Fruit fly (Drosophila melanogaster) whole organism, embryonic: Measurements from ENCODE around the gene SerRS.

Source experiments
- Atf-2 ChIP-seq: fragments of 200-800 bp; sonication (Bioruptor generic); optimal IDR thresholded peaks from 2 replicates; lab custom pipeline; 2016; ENCODE audit warnings: missing biosample characterization, missing genetic modification characterization
- Atf3 ChIP-seq: fragments of 200-800 bp; sonication (Bioruptor generic); optimal IDR thresholded peaks from 3 replicates; lab custom pipeline; 2016; ENCODE audit warnings: missing biosample characterization, missing genetic modification characterization
- BEAF-32 ChIP-seq: fragments of 200-800 bp; sonication (Bioruptor generic); optimal IDR thresholded peaks from 3 replicates; lab custom pipeline; 2017; ENCODE audit warnings: missing biosample characterization, missing genetic modification characterization, mild to moderate bottlenecking, moderate library complexity, missing genetic modification reagents
- CG10654 ChIP-seq: fragments of 200-800 bp; sonication (Bioruptor generic); optimal IDR thresholded peaks from 2 replicates; lab custom pipeline; 2016; ENCODE audit warnings: missing biosample characterization, missing genetic modification characterization
- CG11398 ChIP-seq: fragments of 200-800 bp; sonication (Bioruptor generic); optimal IDR thresholded peaks from 2 replicates; lab custom pipeline; 2016; ENCODE audit warnings: missing biosample characterization, missing genetic modification characterization
- CG12219 ChIP-seq: fragments of 200-800 bp; sonication (Bioruptor generic); optimal IDR thresholded peaks from 3 replicates; lab custom pipeline; 2018; ENCODE audit warnings: missing biosample characterization, mild to moderate bottlenecking, missing genetic modification characterization
- CG13287 ChIP-seq: fragments of 200-800 bp; sonication (Bioruptor generic); IDR thresholded peaks from 2 replicates; pipeline ENCODE4 v1.3.6; 2022; ENCODE audit warnings: missing biosample characterization, missing genetic modification characterization; ENCODE audit not compliant: partially characterized antibody
- CG14441 ChIP-seq: fragments of 200-800 bp; sonication (Bioruptor generic); IDR thresholded peaks from 2 replicates; pipeline ENCODE4 v1.3.6; 2022; ENCODE audit warnings: missing biosample characterization, missing genetic modification characterization
- CG15011 ChIP-seq: fragments of 200-800 bp; sonication (Bioruptor generic); optimal IDR thresholded peaks from 3 replicates; lab custom pipeline; 2018; ENCODE audit warnings: missing biosample characterization, mild to moderate bottlenecking, missing genetic modification characterization
- CG15479 ChIP-seq: fragments of 200-800 bp; sonication (Bioruptor generic); optimal IDR thresholded peaks from 3 replicates; lab custom pipeline; 2019; ENCODE audit warnings: missing biosample characterization, mild to moderate bottlenecking, missing genetic modification characterization, moderate library complexity
- CG16813 ChIP-seq: fragments of 200-800 bp; sonication (Bioruptor generic); IDR thresholded peaks from 3 replicates; pipeline ENCODE4 v1.3.6; 2022; ENCODE audit warnings: missing biosample characterization, missing genetic modification characterization; ENCODE audit not compliant: partially characterized antibody
- CG18764 ChIP-seq: fragments of 200-800 bp; sonication (Bioruptor generic); optimal IDR thresholded peaks from 3 replicates; lab custom pipeline; 2016; ENCODE audit warnings: missing biosample characterization, missing genetic modification characterization
- CG2889 ChIP-seq: fragments of 200-800 bp; sonication (Bioruptor generic); IDR thresholded peaks from 3 replicates; pipeline ENCODE4 v1.3.6; 2022; ENCODE audit warnings: missing biosample characterization, missing genetic modification characterization
- CG43689 ChIP-seq: fragments of 200-800 bp; sonication (Bioruptor generic); IDR thresholded peaks from 2 replicates; pipeline ENCODE4 v1.3.6; 2022; ENCODE audit warnings: missing biosample characterization, missing genetic modification characterization
- CG6175 ChIP-seq: fragments of 200-800 bp; sonication (Bioruptor generic); IDR thresholded peaks from 3 replicates; pipeline ENCODE4 v1.3.6; 2022; ENCODE audit warnings: missing biosample characterization, missing genetic modification characterization
- CG7963 ChIP-seq: fragments of 200-800 bp; sonication (Bioruptor generic); IDR thresholded peaks from 3 replicates; pipeline ENCODE4 v1.3.6; 2022; ENCODE audit warnings: missing biosample characterization, missing genetic modification characterization; ENCODE audit not compliant: partially characterized antibody
- CG8359 ChIP-seq: fragments of 200-800 bp; sonication (Bioruptor generic); optimal IDR thresholded peaks from 2 replicates; lab custom pipeline; 2017; ENCODE audit warnings: missing biosample characterization, mild to moderate bottlenecking, missing genetic modification characterization, borderline replicate concordance
- CG9817 ChIP-seq: fragments of 200-800 bp; sonication (Bioruptor generic); optimal IDR thresholded peaks from 2 replicates; lab custom pipeline; 2018; ENCODE audit warnings: missing biosample characterization, mild to moderate bottlenecking, missing genetic modification characterization, moderate library complexity
- Dll ChIP-seq: fragments of 200-800 bp; sonication (Bioruptor generic); IDR thresholded peaks from 4 replicates; pipeline ENCODE4 v1.3.6; 2022; ENCODE audit warnings: missing biosample characterization, missing genetic modification characterization; ENCODE audit not compliant: partially characterized antibody
- Drgx ChIP-seq: fragments of 200-800 bp; sonication (Bioruptor generic); IDR thresholded peaks from 2 replicates; pipeline ENCODE4 v1.3.6; 2022; ENCODE audit warnings: missing biosample characterization, missing genetic modification characterization
- Fer1 ChIP-seq: fragments of 200-800 bp; sonication (Bioruptor generic); optimal IDR thresholded peaks from 2 replicates; lab custom pipeline; 2017; ENCODE audit warnings: missing biosample characterization, mild to moderate bottlenecking, missing genetic modification characterization
- HLH54F ChIP-seq: fragments of 200-800 bp; sonication (Bioruptor generic); optimal IDR thresholded peaks from 3 replicates; lab custom pipeline; 2016; ENCODE audit warnings: missing biosample characterization, missing genetic modification characterization
- HLHmδ ChIP-seq: fragments of 200-800 bp; sonication (Bioruptor generic); optimal IDR thresholded peaks from 2 replicates; lab custom pipeline; 2018; ENCODE audit warnings: missing biosample characterization, mild to moderate bottlenecking, missing genetic modification characterization, moderate library complexity
- Med ChIP-seq: fragments of 200-800 bp; sonication (Bioruptor generic); peaks from one replicate; lab custom pipeline; 2016; ENCODE audit warnings: missing biosample characterization, missing genetic modification characterization, mild to moderate bottlenecking, inconsistent platforms, moderate library complexity
- NC2β ChIP-seq: fragments of 200-800 bp; sonication (Bioruptor generic); optimal IDR thresholded peaks from 2 replicates; lab custom pipeline; 2016; ENCODE audit warnings: missing biosample characterization, missing genetic modification characterization
- bbx ChIP-seq: fragments of 200-800 bp; sonication (Bioruptor generic); IDR thresholded peaks from 2 replicates; pipeline ENCODE4 v1.3.6; 2022; ENCODE audit warnings: missing biosample characterization, missing genetic modification characterization; ENCODE audit not compliant: partially characterized antibody
- bcd ChIP-seq: fragments of 200-800 bp; sonication (Bioruptor generic); optimal IDR thresholded peaks from 2 replicates; lab custom pipeline; 2017; ENCODE audit warnings: missing biosample characterization, mild to moderate bottlenecking, missing genetic modification characterization
- bigmax ChIP-seq: fragments of 200-800 bp; sonication (Bioruptor generic); optimal IDR thresholded peaks from 2 replicates; lab custom pipeline; 2018; ENCODE audit warnings: missing biosample characterization, mild to moderate bottlenecking, missing genetic modification characterization
- chm ChIP-seq: fragments of 200-800 bp; sonication (Bioruptor generic); IDR thresholded peaks from 2 replicates; pipeline ENCODE4 v1.3.6; 2022; ENCODE audit warnings: missing biosample characterization, missing genetic modification characterization
- corto ChIP-seq: fragments of 200-800 bp; sonication (Bioruptor generic); optimal IDR thresholded peaks from 2 replicates; lab custom pipeline; 2016; ENCODE audit warnings: missing biosample characterization, mild to moderate bottlenecking, missing genetic modification characterization, moderate library complexity
- da ChIP-seq: fragments of 200-800 bp; sonication (Bioruptor generic); optimal IDR thresholded peaks from 2 replicates; lab custom pipeline; 2016; ENCODE audit warnings: missing biosample characterization, missing genetic modification characterization
- eve ChIP-seq, 2 experiments: fragments of >200 bp; optimal IDR thresholded peaks; 2 replicates each; lab custom pipeline; 2017; ENCODE audit warnings: missing biosample characterization in 2 of 2, missing genetic modification characterization in 2 of 2
- fru ChIP-seq: fragments of >200 bp; optimal IDR thresholded peaks from 2 replicates; lab custom pipeline; 2017
- gce ChIP-seq: fragments of 200-800 bp; sonication (Bioruptor generic); IDR thresholded peaks from 3 replicates; pipeline ENCODE4 v1.3.6; 2022; ENCODE audit warnings: missing biosample characterization, missing genetic modification characterization
- ham ChIP-seq: fragments of 200-800 bp; sonication (Bioruptor generic); IDR thresholded peaks from 2 replicates; pipeline ENCODE4 v1.3.6; 2022; ENCODE audit warnings: missing biosample characterization, missing genetic modification characterization
- her ChIP-seq: fragments of 200-800 bp; sonication (Bioruptor generic); optimal IDR thresholded peaks from 2 replicates; lab custom pipeline; 2016; ENCODE audit warnings: missing biosample characterization, missing genetic modification characterization
- jumu ChIP-seq: fragments of 200-800 bp; sonication (Bioruptor generic); optimal IDR thresholded peaks from 3 replicates; lab custom pipeline; 2016; ENCODE audit warnings: missing biosample characterization, missing genetic modification characterization
- lmd ChIP-seq: fragments of 200-800 bp; sonication (Bioruptor generic); IDR thresholded peaks from 2 replicates; pipeline ENCODE4 v1.3.6; 2022; ENCODE audit warnings: missing biosample characterization, missing genetic modification characterization
- p53 ChIP-seq: fragments of 200-800 bp; sonication (Bioruptor generic); optimal IDR thresholded peaks from 2 replicates; lab custom pipeline; 2016; ENCODE audit warnings: missing biosample characterization, missing genetic modification characterization
- pfk ChIP-seq: fragments of 200-800 bp; sonication (Bioruptor generic); optimal IDR thresholded peaks from 2 replicates; lab custom pipeline; 2018; ENCODE audit warnings: missing biosample characterization, mild to moderate bottlenecking, missing genetic modification characterization, moderate library complexity
- pzg ChIP-seq: fragments of 200-800 bp; sonication (Bioruptor generic); optimal IDR thresholded peaks from 3 replicates; lab custom pipeline; 2018; ENCODE audit warnings: missing biosample characterization, mild to moderate bottlenecking, missing genetic modification characterization, moderate library complexity
- ranshi ChIP-seq: fragments of 200-800 bp; sonication (Bioruptor generic); IDR thresholded peaks from 2 replicates; pipeline ENCODE4 v1.3.6; 2022; ENCODE audit warnings: missing biosample characterization, missing genetic modification characterization
- scrt ChIP-seq: fragments of 200-800 bp; sonication (Bioruptor generic); optimal IDR thresholded peaks from 2 replicates; lab custom pipeline; 2018; ENCODE audit warnings: missing biosample characterization, mild to moderate bottlenecking, missing genetic modification characterization, moderate library complexity
- sens ChIP-seq: fragments of 200-800 bp; sonication (Bioruptor generic); peaks from one replicate; lab custom pipeline; 2016; ENCODE audit warnings: missing biosample characterization, missing genetic modification characterization
- sna ChIP-seq: fragments of 200-800 bp; sonication (Bioruptor generic); IDR thresholded peaks from 2 replicates; pipeline ENCODE4 v1.3.6; 2022; ENCODE audit warnings: missing biosample characterization, missing genetic modification characterization; ENCODE audit not compliant: partially characterized antibody
- sr ChIP-seq: fragments of 200-800 bp; sonication (Bioruptor generic); IDR thresholded peaks from 3 replicates; pipeline ENCODE4 v1.3.6; 2022; ENCODE audit warnings: missing biosample characterization, missing genetic modification characterization
- stwl ChIP-seq: fragments of 200-800 bp; sonication (Bioruptor generic); optimal IDR thresholded peaks from 3 replicates; lab custom pipeline; 2018; ENCODE audit warnings: missing biosample characterization, mild to moderate bottlenecking, missing genetic modification characterization, moderate library complexity
- trem ChIP-seq: fragments of 200-800 bp; optimal IDR thresholded peaks from 3 replicates; lab custom pipeline; 2019; ENCODE audit warnings: missing biosample characterization, mild to moderate bottlenecking, missing genetic modification characterization, moderate library complexity

The SerRS gene

DNA sequence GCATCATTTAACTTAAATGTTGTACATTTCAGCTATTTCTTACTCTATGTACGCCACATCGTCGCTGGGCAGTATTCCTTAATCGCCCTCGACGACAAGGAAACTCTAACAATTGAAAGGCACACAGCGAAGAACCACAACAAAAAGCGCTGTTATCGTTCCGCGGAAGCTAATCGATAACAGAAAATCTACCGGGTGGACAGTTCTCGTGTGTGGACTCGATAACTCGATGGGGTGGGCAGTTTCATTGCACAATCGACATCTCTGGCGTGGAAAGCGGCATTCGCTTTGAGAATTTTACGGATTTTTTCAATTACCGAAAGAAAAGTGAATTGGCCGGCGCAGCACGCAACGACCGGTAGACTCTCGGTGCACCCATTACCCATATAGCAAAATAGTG, 14.2 kb downstream of the SerRS start, which contains the start of the genes alpha4GT1 and Prp40 (continued):
- TF ChIP-seq CG7963 (GFP tag; lab: Robert Waterston, UW) (peak; percentile 90), lmd (no peak), CG15011 (no peak)

DNA sequence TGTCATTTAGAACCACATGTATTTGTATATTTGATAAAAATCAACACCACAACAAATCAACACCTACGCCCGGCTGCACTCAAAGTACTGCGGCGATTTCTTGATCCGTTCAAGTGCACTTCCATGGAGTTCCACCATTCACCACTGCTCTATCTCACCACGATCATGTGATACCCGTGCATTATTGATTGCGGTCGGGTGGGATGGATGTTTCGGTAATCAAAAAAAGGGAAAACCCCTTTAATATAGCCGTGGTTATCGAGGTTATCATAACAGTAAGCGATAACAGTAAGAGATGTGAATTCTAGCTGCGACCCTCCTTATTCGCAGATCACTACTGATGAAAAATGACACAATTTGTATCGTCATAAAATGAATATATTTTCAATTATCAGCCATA, 19.0 kb downstream of the SerRS start, which contains the start of the genes CG17224 and CG17264:
Gene CG17224 (minus strand): TSS at position 97 of the 400 bp plus-strand sequence.
Gene CG17264 (plus strand): TSS at position 297 of the 400 bp plus-strand sequence.
- peak; percentile 52 for TF ChIP-seq HLHmδ (GFP tag; lab: Kevin White, UChicago)
- peak; percentile 37 for TF ChIP-seq stwl (tag; lab: Kevin White, UChicago)
- peak; percentile 20 for TF ChIP-seq trem
- TF ChIP-seq gce (GFP tag; lab: Robert Waterston, UW), result no peak
- peak; percentile 3 for TF ChIP-seq Med (GFP tag; lab: Kevin White, UChicago)
- TF ChIP-seq sens (GFP tag; lab: Kevin White, UChicago), result peak; percentile 73
- no peak for TF ChIP-seq fru (lab: Kevin White, UChicago)
- TF ChIP-seq sr (GFP tag; lab: Robert Waterston, UW), result peak; percentile 45; the same call in 1 of the 3 replicates
- TF ChIP-seq pfk (GFP tag; lab: Kevin White, UChicago), result peak; percentile 86
- TF ChIP-seq, all 482 proteins: peak for 7

DNA sequence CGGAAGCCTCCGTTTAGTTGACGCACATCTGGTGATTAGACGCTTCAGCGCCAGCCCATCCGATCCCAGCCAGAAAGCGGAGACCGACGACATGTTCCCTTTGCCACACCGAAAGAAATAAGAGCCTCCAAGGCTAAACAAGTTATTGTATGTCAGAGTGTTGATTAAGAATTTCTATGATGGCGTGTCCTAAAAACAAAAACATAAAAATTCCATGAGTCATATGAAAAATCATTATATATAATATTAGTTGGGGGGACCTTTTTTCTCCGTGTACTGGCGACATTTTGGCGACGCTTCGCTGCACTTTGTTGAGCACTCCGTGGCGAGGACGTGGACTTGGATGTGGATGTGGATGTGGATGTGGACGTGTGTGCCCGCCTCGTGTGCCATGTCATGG, 24.4 kb downstream of the SerRS start:
- no peak for TF ChIP-seq CG6175
- peak; percentile 35; the same call in 1 of the 2 replicates for TF ChIP-seq ranshi (GFP tag; lab: Robert Waterston, UW)
- no peak for TF ChIP-seq bbx (GFP tag; lab: Robert Waterston, UW)
- TF ChIP-seq CG8359 (GFP tag; lab: Kevin White, UChicago), result no peak
- no peak for TF ChIP-seq Atf-2 (GFP tag; lab: Kevin White, UChicago)
- peak; percentile 76 for TF ChIP-seq Drgx (GFP tag; lab: Robert Waterston, UW)
- TF ChIP-seq bigmax, result no peak
- TF ChIP-seq da (GFP tag; lab: Kevin White, UChicago), result no peak
- no peak for TF ChIP-seq ham (GFP tag; lab: Robert Waterston, UW)
- no peak for TF ChIP-seq HLH54F (GFP tag; lab: Kevin White, UChicago)
- no peak for TF ChIP-seq CG18764 (GFP tag; lab: Kevin White, UChicago)
- TF ChIP-seq chm (GFP tag; lab: Robert Waterston, UW), result no peak
- no peak for TF ChIP-seq CG12219
- no peak for TF ChIP-seq CG16813 (GFP tag; lab: Robert Waterston, UW)
- TF ChIP-seq bcd (GFP tag; lab: Kevin White, UChicago), result peak; percentile 29
- no peak for TF ChIP-seq CG9817 (tag; lab: Kevin White, UChicago)
- TF ChIP-seq CG15479, result no peak
- no peak for TF ChIP-seq BEAF-32 (GFP tag; lab: Kevin White, UChicago)
- no peak for TF ChIP-seq NC2β
- TF ChIP-seq CG43689 (GFP tag; lab: Robert Waterston, UW), result no peak
- no peak for TF ChIP-seq Atf3 (GFP tag; lab: Kevin White, UChicago)
- no peak for TF ChIP-seq CG2889 (GFP tag; lab: Robert Waterston, UW)
- TF ChIP-seq eve (GFP tag; optimal IDR thresholded peaks at IDR 0.05; lab: Kevin White, UChicago), result no peak
- TF ChIP-seq p53 (GFP tag; lab: Kevin White, UChicago), result no peak
- TF ChIP-seq CG14441 (GFP tag; lab: Robert Waterston, UW), result peak; percentile 23; the same call in 1 of the 2 replicates
- no peak for TF ChIP-seq CG13287 (GFP tag; lab: Robert Waterston, UW)
- TF ChIP-seq jumu (GFP tag; lab: Kevin White, UChicago), result no peak
- TF ChIP-seq Fer1 (GFP tag; lab: Kevin White, UChicago), result no peak
- no peak for TF ChIP-seq CG11398 (GFP tag; lab: Kevin White, UChicago)
- no peak for TF ChIP-seq scrt (GFP tag; lab: Kevin White, UChicago)
- no peak for TF ChIP-seq trem
- TF ChIP-seq pzg (GFP tag; lab: Kevin White, UChicago), result no peak
- no peak for TF ChIP-seq sna (GFP tag; lab: Robert Waterston, UW)
- no peak for TF ChIP-seq Dll
- no peak for TF ChIP-seq corto (GFP tag; lab: Kevin White, UChicago)
- TF ChIP-seq her (GFP tag; lab: Kevin White, UChicago), result no peak
- no peak for TF ChIP-seq CG10654
